In the genomic region with DNA sequence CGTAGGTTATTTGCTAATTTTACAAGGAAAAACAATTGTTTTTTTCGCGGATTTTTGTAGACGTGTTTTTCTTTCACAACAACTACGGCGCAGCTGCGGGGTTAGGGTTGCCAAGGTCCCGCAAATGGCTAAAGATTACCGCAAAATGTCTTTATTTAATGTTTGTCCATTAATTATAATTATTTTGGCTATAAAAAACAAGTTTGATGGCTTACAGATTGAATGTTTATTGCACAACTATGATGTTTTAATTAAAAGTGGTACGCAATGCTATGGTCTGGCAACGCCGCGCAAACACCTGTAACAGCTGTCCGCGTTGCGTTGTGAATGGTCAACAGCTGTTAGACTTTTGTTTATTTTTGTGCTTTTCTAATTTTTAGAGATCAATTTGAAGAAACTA, we compare ENCODE assay signal across 5 fruit fly cellular contexts.
A peak's percentile ranks its signal among the peaks of the same experiment; 100 is the strongest.
TF ChIP-seq lines count a peak whose summit lies in the region.

No protein-coding gene starts in this region.

- peak; percentile 0 for TF ChIP-seq CTCF in whole organism, embryonic (GFP tag; optimal IDR thresholded peaks at IDR 0.05; lab: Kevin White, UChicago)

TF ChIP-seq in whole organism, adult, 20 proteins besides CTCF, POLR2A, EP300 and RAD21 (continues in another document):
- peak; percentile 47 for TF ChIP-seq pad (GFP tag; optimal IDR thresholded peaks at IDR 0.05; lab: Kevin White, UChicago)
- TF ChIP-seq bab1 (GFP tag; optimal IDR thresholded peaks at IDR 0.05; lab: Kevin White, UChicago) = peak; percentile 82
- peak; percentile 61 for TF ChIP-seq Crg-1 (GFP tag; optimal IDR thresholded peaks at IDR 0.05; lab: Kevin White, UChicago)
- peak; percentile 81 for TF ChIP-seq toe (GFP tag; optimal IDR thresholded peaks at IDR 0.05; lab: Kevin White, UChicago)
- no peak for TF ChIP-seq cic (GFP tag; optimal IDR thresholded peaks at IDR 0.05; lab: Kevin White, UChicago)
- TF ChIP-seq Clk (GFP tag; optimal IDR thresholded peaks at IDR 0.05; lab: Kevin White, UChicago) = peak; percentile 20
- peak; percentile 39 for TF ChIP-seq tj (GFP tag; optimal IDR thresholded peaks at IDR 0.05; lab: Kevin White, UChicago)
- no peak for TF ChIP-seq CG5204 (GFP tag; optimal IDR thresholded peaks at IDR 0.05; lab: Kevin White, UChicago)
- peak; percentile 34 for TF ChIP-seq CG33017 (tag; optimal IDR thresholded peaks at IDR 0.05; lab: Kevin White, UChicago)
- TF ChIP-seq Hr96 (GFP tag; optimal IDR thresholded peaks at IDR 0.05; lab: Kevin White, UChicago) = no peak
- TF ChIP-seq CG7101 (tag; optimal IDR thresholded peaks at IDR 0.05; lab: Kevin White, UChicago) = peak; percentile 77
- peak; percentile 66 for TF ChIP-seq CG1620 (GFP tag; optimal IDR thresholded peaks at IDR 0.05; lab: Kevin White, UChicago)
- peak; percentile 25 for TF ChIP-seq CG12768 (GFP tag; optimal IDR thresholded peaks at IDR 0.05; lab: Kevin White, UChicago)
- TF ChIP-seq CG14711 (tag; optimal IDR thresholded peaks at IDR 0.05; lab: Kevin White, UChicago) = peak; percentile 97
- peak; percentile 95 for TF ChIP-seq kay (GFP tag; lab: Kevin White, UChicago; ENCODE audit: borderline replicate concordance)
- peak; percentile 71 for TF ChIP-seq Mnt (GFP tag; optimal IDR thresholded peaks at IDR 0.05; lab: Kevin White, UChicago)
- TF ChIP-seq CG11617 (GFP tag; optimal IDR thresholded peaks at IDR 0.05; lab: Kevin White, UChicago) = peak; percentile 79

TF ChIP-seq in whole organism, embryonic, 481 proteins besides CTCF, POLR2A, EP300 and RAD21 (continues in another document):
- peak; percentile 48; the same call in 1 of the 3 replicates for TF ChIP-seq Optix (GFP tag; IDR thresholded peaks at IDR 0.05; lab: Robert Waterston, UW)
- no peak for TF ChIP-seq hb (GFP tag; IDR thresholded peaks at IDR 0.05; lab: Robert Waterston, UW; ENCODE audit: partially characterized antibody)
- TF ChIP-seq CG3847 (GFP tag; IDR thresholded peaks at IDR 0.05; lab: Robert Waterston, UW) = peak; percentile 69
- TF ChIP-seq ap (GFP tag; IDR thresholded peaks at IDR 0.05; lab: Robert Waterston, UW) = no peak
- TF ChIP-seq lbe (GFP tag; optimal IDR thresholded peaks at IDR 0.05; lab: Kevin White, UChicago) = peak; percentile 60
- TF ChIP-seq Chrac-16 (GFP tag; optimal IDR thresholded peaks at IDR 0.05; lab: Kevin White, UChicago) = peak; percentile 49
- TF ChIP-seq HmgD (GFP tag; optimal IDR thresholded peaks at IDR 0.05; lab: Kevin White, UChicago) = peak; percentile 9
- peak; percentile 37 for TF ChIP-seq MESR4 (GFP tag; optimal IDR thresholded peaks at IDR 0.05; lab: Kevin White, UChicago)
- peak; percentile 37 for TF ChIP-seq CG16815 (GFP tag; optimal IDR thresholded peaks at IDR 0.05; lab: Kevin White, UChicago)
- peak; percentile 60 for TF ChIP-seq crc (GFP tag; optimal IDR thresholded peaks at IDR 0.05; lab: Kevin White, UChicago)
- peak; percentile 62 for TF ChIP-seq CG16863 (GFP tag; optimal IDR thresholded peaks at IDR 0.05; lab: Kevin White, UChicago)
- peak; percentile 57 for TF ChIP-seq nau (GFP tag; optimal IDR thresholded peaks at IDR 0.05; lab: Kevin White, UChicago)
- peak; percentile 59 for TF ChIP-seq Antp (GFP tag; optimal IDR thresholded peaks at IDR 0.05; lab: Kevin White, UChicago)
- no peak for TF ChIP-seq Lpt (GFP tag; optimal IDR thresholded peaks at IDR 0.05; lab: Kevin White, UChicago)
- TF ChIP-seq trem (tag; optimal IDR thresholded peaks at IDR 0.05; lab: Kevin White, UChicago) = peak; percentile 63
- TF ChIP-seq CG2116 (GFP tag; optimal IDR thresholded peaks at IDR 0.05; lab: Kevin White, UChicago) = peak; percentile 51
- TF ChIP-seq sug (tag; optimal IDR thresholded peaks at IDR 0.05; lab: Kevin White, UChicago) = peak; percentile 67

TF ChIP-seq in whole organism, prepupa, 60 proteins besides CTCF, POLR2A, EP300 and RAD21 (continues in another document):
- TF ChIP-seq topi (GFP tag; optimal IDR thresholded peaks at IDR 0.05; lab: Kevin White, UChicago) (peak; percentile 74), spab (GFP tag; optimal IDR thresholded peaks at IDR 0.05; lab: Kevin White, UChicago) (no peak), acj6 (GFP tag; optimal IDR thresholded peaks at IDR 0.05; lab: Kevin White, UChicago) (peak; percentile 64), Sox14 (GFP tag; optimal IDR thresholded peaks at IDR 0.05; lab: Kevin White, UChicago) (peak; percentile 88), CG9139 (GFP tag; optimal IDR thresholded peaks at IDR 0.05; lab: Kevin White, UChicago) (no peak), CG3919 (GFP tag; optimal IDR thresholded peaks at IDR 0.05; lab: Kevin White, UChicago) (peak; percentile 76), vri (GFP tag; optimal IDR thresholded peaks at IDR 0.05; lab: Kevin White, UChicago) (peak; percentile 55), CG10631 (GFP tag; optimal IDR thresholded peaks at IDR 0.05; lab: Kevin White, UChicago) (peak; percentile 58), Sox15 (GFP tag; optimal IDR thresholded peaks at IDR 0.05; lab: Kevin White, UChicago) (peak; percentile 40), CG7368 (GFP tag; optimal IDR thresholded peaks at IDR 0.05; lab: Kevin White, UChicago) (peak; percentile 55), dsx (GFP tag; optimal IDR thresholded peaks at IDR 0.05; lab: Kevin White, UChicago; ENCODE audit: poor library complexity, severe bottlenecking) (peak; percentile 53), CG6854 (GFP tag; optimal IDR thresholded peaks at IDR 0.05; lab: Kevin White, UChicago) (peak; percentile 7), Eip93F (GFP tag; optimal IDR thresholded peaks at IDR 0.05; lab: Kevin White, UChicago) (no peak), Hr4 (GFP tag; optimal IDR thresholded peaks at IDR 0.05; lab: Kevin White, UChicago) (peak; percentile 71), fd85E (GFP tag; optimal IDR thresholded peaks at IDR 0.05; lab: Kevin White, UChicago) (no peak), CG6276 (GFP tag; optimal IDR thresholded peaks at IDR 0.05; lab: Kevin White, UChicago) (peak; percentile 12), fd59A (GFP tag; optimal IDR thresholded peaks at IDR 0.05; lab: Kevin White, UChicago) (peak; percentile 29), CG3032 (tag; optimal IDR thresholded peaks at IDR 0.05; lab: Kevin White, UChicago) (peak; percentile 72)

TF ChIP-seq in whole organism, pupa, 21 proteins besides CTCF, POLR2A, EP300 and RAD21 (continues in another document):
- TF ChIP-seq CG14655 (GFP tag; optimal IDR thresholded peaks at IDR 0.05; lab: Kevin White, UChicago) = peak; percentile 65
- no peak for TF ChIP-seq EcR (GFP tag; optimal IDR thresholded peaks at IDR 0.05; lab: Kevin White, UChicago)
- peak; percentile 47 for TF ChIP-seq Snoo (tag; optimal IDR thresholded peaks at IDR 0.05; lab: Kevin White, UChicago)
- peak; percentile 54 for TF ChIP-seq CG8159 (tag; optimal IDR thresholded peaks at IDR 0.05; lab: Kevin White, UChicago)
- peak; percentile 12 for TF ChIP-seq gl (tag; optimal IDR thresholded peaks at IDR 0.05; lab: Kevin White, UChicago)
- peak; percentile 68; the same call in 1 of the 2 replicates for TF ChIP-seq CG12605 (GFP tag; IDR thresholded peaks at IDR 0.05; lab: Robert Waterston, UW)
- TF ChIP-seq CG9948 (tag; optimal IDR thresholded peaks at IDR 0.05; lab: Kevin White, UChicago) = peak; percentile 39
- TF ChIP-seq CG4496 (GFP tag; IDR thresholded peaks at IDR 0.05; lab: Robert Waterston, UW) = peak; percentile 81
- peak; percentile 73 for TF ChIP-seq fd96Ca (GFP tag; IDR thresholded peaks at IDR 0.05; lab: Robert Waterston, UW)
- no peak for TF ChIP-seq CG10348 (GFP tag; IDR thresholded peaks at IDR 0.05; lab: Robert Waterston, UW)
- no peak for TF ChIP-seq D1 (tag; optimal IDR thresholded peaks at IDR 0.05; lab: Kevin White, UChicago)
- TF ChIP-seq CG34367 (tag; optimal IDR thresholded peaks at IDR 0.05; lab: Kevin White, UChicago) = peak; percentile 30
- TF ChIP-seq Pif1A (GFP tag; optimal IDR thresholded peaks at IDR 0.05; lab: Kevin White, UChicago) = peak; percentile 63
- peak; percentile 49 for TF ChIP-seq Pif1B (GFP tag; optimal IDR thresholded peaks at IDR 0.05; lab: Kevin White, UChicago)
- TF ChIP-seq Ets98B (GFP tag; IDR thresholded peaks at IDR 0.05; lab: Robert Waterston, UW) = peak; percentile 64; the same call in 1 of the 2 replicates
- TF ChIP-seq CG15710 (tag; optimal IDR thresholded peaks at IDR 0.05; lab: Kevin White, UChicago) = peak; percentile 52
- TF ChIP-seq CG13204 (GFP tag; optimal IDR thresholded peaks at IDR 0.05; lab: Kevin White, UChicago) = no peak
- peak; percentile 77 for TF ChIP-seq CG32121 (GFP tag; IDR thresholded peaks at IDR 0.05; lab: Robert Waterston, UW)
- peak; percentile 57 for TF ChIP-seq CG17806 (tag; optimal IDR thresholded peaks at IDR 0.05; lab: Kevin White, UChicago)

TF ChIP-seq in whole organism, wandering third instar larva, 38 proteins besides CTCF, POLR2A, EP300 and RAD21 (continues in another document):
- TF ChIP-seq woc (GFP tag; optimal IDR thresholded peaks at IDR 0.05; lab: Kevin White, UChicago) (peak; percentile 40), jim (GFP tag; optimal IDR thresholded peaks at IDR 0.05; lab: Kevin White, UChicago) (no peak), br (GFP tag; optimal IDR thresholded peaks at IDR 0.05; lab: Kevin White, UChicago) (peak; percentile 76), Rel (GFP tag; optimal IDR thresholded peaks at IDR 0.05; lab: Kevin White, UChicago) (no peak), Rel (tag; optimal IDR thresholded peaks at IDR 0.05; lab: Kevin White, UChicago) (peak; percentile 83), fru (GFP tag; optimal IDR thresholded peaks at IDR 0.05; lab: Kevin White, UChicago) (peak; percentile 61), brk (GFP tag; optimal IDR thresholded peaks at IDR 0.05; lab: Kevin White, UChicago) (peak; percentile 57), HLH106 (tag; optimal IDR thresholded peaks at IDR 0.05; lab: Kevin White, UChicago) (peak; percentile 74), sv (GFP tag; optimal IDR thresholded peaks at IDR 0.05; lab: Kevin White, UChicago) (peak; percentile 66), GATAd (GFP tag; optimal IDR thresholded peaks at IDR 0.05; lab: Kevin White, UChicago) (peak; percentile 20), rgr (GFP tag; optimal IDR thresholded peaks at IDR 0.05; lab: Kevin White, UChicago) (peak; percentile 78), dsf (GFP tag; optimal IDR thresholded peaks at IDR 0.05; lab: Kevin White, UChicago; ENCODE audit: borderline replicate concordance) (no peak), OdsH (GFP tag; optimal IDR thresholded peaks at IDR 0.05; lab: Kevin White, UChicago) (peak; percentile 38), Jra (GFP tag; optimal IDR thresholded peaks at IDR 0.05; lab: Kevin White, UChicago) (peak; percentile 35), ey (GFP tag; optimal IDR thresholded peaks at IDR 0.05; lab: Kevin White, UChicago) (peak; percentile 71), Hr78 (GFP tag; optimal IDR thresholded peaks at IDR 0.05; lab: Kevin White, UChicago) (no peak), N (GFP tag; optimal IDR thresholded peaks at IDR 0.05; lab: Kevin White, UChicago) (no peak), Hnf4 (GFP tag; optimal IDR thresholded peaks at IDR 0.05; lab: Kevin White, UChicago) (peak; percentile 79), tai (GFP tag; optimal IDR thresholded peaks at IDR 0.05; lab: Kevin White, UChicago) (peak; percentile 68), h (GFP tag; optimal IDR thresholded peaks at IDR 0.05; lab: Kevin White, UChicago) (peak; percentile 82), psq (GFP tag; optimal IDR thresholded peaks at IDR 0.05; lab: Kevin White, UChicago) (peak; percentile 47), Sp1 (GFP tag; optimal IDR thresholded peaks at IDR 0.05; lab: Kevin White, UChicago) (peak; percentile 52), Mio (GFP tag; optimal IDR thresholded peaks at IDR 0.05; lab: Kevin White, UChicago) (no peak)
